Worm (Caenorhabditis elegans) whole organism, midembryonic: ENCODE results near the gene aos-1.

Experiments used
- T22C8.4 ChIP-seq: fragments of 200-800 bp; sonication (Bioruptor generic); IDR thresholded peaks from 2 replicates; pipeline ENCODE4 v1.3.6; 2022; ENCODE audit warnings: missing genetic modification characterization, missing compliant biosample characterization
- cog-1 ChIP-seq: sonication (generic microtip); optimal IDR thresholded peaks from 2 replicates; lab custom pipeline; 2016; ENCODE audit warnings: missing genetic modification characterization, missing compliant biosample characterization
- flt-1 ChIP-seq: fragments of 200-800 bp; sonication (Bioruptor generic); IDR thresholded peaks from 2 replicates; pipeline ENCODE4 v1.3.6; 2022; ENCODE audit warnings: missing genetic modification characterization, missing compliant biosample characterization
- klf-2 ChIP-seq: fragments of 200-800 bp; sonication (Bioruptor generic); conservative IDR thresholded peaks from 2 replicates; pipeline ENCODE4 v1.3.6; 2022; ENCODE audit warnings: missing genetic modification reagents, missing genetic modification characterization, missing compliant biosample characterization
- med-1 ChIP-seq: sonication (generic microtip); optimal IDR thresholded peaks from 2 replicates; lab custom pipeline; 2017; ENCODE audit warnings: missing genetic modification characterization, mild to moderate bottlenecking, missing compliant biosample characterization, antibody characterized with exemption, missing genetic modification reagents; ENCODE audit not compliant: insufficient read depth
- ref-1 ChIP-seq: fragments of 200-800 bp; sonication (Bioruptor generic); conservative IDR thresholded peaks from 2 replicates; pipeline ENCODE4 v1.3.6; 2022; ENCODE audit warnings: missing genetic modification reagents, missing genetic modification characterization, missing compliant biosample characterization
- tab-1 ChIP-seq: fragments of 200-800 bp; sonication (Bioruptor generic); IDR thresholded peaks from 2 replicates; pipeline ENCODE4 v1.3.6; 2022; ENCODE audit warnings: missing genetic modification characterization, missing compliant biosample characterization
- ztf-23 ChIP-seq: fragments of 200-800 bp; sonication (Bioruptor generic); IDR thresholded peaks from 2 replicates; pipeline ENCODE4 v1.3.6; 2022; ENCODE audit warnings: missing genetic modification reagents, missing genetic modification characterization, missing compliant biosample characterization
- ztf-29 ChIP-seq: fragments of 200-800 bp; sonication (Bioruptor generic); IDR thresholded peaks from 2 replicates; pipeline ENCODE4 v1.3.6; 2022; ENCODE audit warnings: missing genetic modification reagents, missing genetic modification characterization, missing compliant biosample characterization

aos-1 gene

DNA sequence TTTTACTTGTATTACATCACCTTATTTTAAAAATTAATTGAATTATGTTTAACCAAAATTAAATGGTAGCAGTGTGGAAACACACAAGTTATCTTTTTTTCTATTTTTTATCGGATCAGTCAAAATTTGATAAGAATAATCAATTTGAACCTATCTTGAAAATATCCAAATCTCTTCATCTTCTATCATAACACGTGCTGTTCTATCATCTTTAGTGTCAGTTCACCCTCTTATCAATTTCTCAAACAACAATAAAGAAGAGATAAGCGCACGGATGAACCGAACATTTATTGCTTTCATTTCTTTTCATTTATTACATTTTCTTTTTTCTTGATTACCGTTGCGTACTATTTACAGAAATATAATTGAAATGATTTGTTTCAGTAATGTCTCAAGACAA lies 43.0 kb downstream of the aos-1 start, which contains the start of gene R04B5.5:
Gene R04B5.5, plus strand, starts transcription at position 378 of the 400 bp plus-strand sequence.
- TF ChIP-seq cog-1 (tag; lab: Kevin White, UChicago) (no peak), klf-2 (no peak), flt-1 (GFP tag; lab: Robert Waterston, UW) (no peak), ztf-23 (GFP tag; lab: Robert Waterston, UW) (no peak)

DNA sequence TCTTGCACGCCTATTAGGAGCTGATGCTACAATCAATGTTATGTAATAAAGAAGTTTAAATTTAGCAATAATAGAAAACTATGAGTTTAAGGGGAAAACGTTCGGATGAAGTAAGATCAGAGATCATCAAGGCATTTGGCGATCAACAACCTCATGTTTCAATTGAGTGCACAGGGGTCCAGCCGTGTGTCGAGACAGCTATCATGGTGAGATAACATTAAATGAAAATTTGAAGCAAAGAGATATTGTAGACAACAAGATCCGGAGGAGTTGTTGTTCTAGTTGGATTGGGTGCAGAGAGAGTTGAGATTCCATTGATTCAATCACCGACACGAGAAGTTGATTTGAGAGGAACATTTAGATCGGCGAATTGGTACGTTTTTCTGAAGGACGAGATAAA lies 44.0 kb downstream of the aos-1 start:
- no peak for TF ChIP-seq med-1
- TF ChIP-seq flt-1 (GFP tag; lab: Robert Waterston, UW): no peak
- no peak for TF ChIP-seq ztf-23 (GFP tag; lab: Robert Waterston, UW)
- no peak for TF ChIP-seq ref-1 (GFP tag; lab: Robert Waterston, UW)
- no peak for TF ChIP-seq cog-1 (tag; lab: Kevin White, UChicago)
- TF ChIP-seq tab-1: no peak
- TF ChIP-seq T22C8.4 (GFP tag; lab: Robert Waterston, UW): no peak
- no peak for TF ChIP-seq klf-2
- TF ChIP-seq ztf-29 (GFP tag; lab: Robert Waterston, UW): no peak

DNA sequence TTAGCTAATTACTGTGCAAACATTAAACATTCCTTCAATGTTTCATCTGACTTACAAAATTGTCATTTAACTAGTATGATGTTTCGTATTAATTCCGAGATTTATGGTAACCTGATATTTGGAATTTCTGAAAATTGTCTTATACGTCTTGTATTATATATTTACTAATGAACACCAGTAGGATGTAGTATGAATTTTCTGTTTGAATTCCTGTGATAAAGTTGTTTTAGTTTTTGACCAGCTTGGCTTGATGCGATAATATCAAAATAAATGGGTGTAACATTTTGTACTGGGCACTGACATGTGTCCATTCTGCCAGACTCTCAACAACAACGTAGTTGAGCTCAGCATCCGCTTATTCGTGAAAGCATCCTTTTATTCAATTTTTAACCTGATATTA lies 45.2 kb downstream of the aos-1 start, which contains the start of gene R04B5.6:
Gene R04B5.6, plus strand, starts transcription at position 301 of the 400 bp plus-strand sequence.
- TF ChIP-seq ztf-23 (GFP tag; lab: Robert Waterston, UW) (no peak), ref-1 (GFP tag; lab: Robert Waterston, UW) (no peak), med-1 (no peak), tab-1 (no peak), cog-1 (tag; lab: Kevin White, UChicago) (no peak), flt-1 (GFP tag; lab: Robert Waterston, UW) (no peak), klf-2 (no peak), T22C8.4 (GFP tag; lab: Robert Waterston, UW) (no peak), ztf-29 (GFP tag; lab: Robert Waterston, UW) (no peak)

DNA sequence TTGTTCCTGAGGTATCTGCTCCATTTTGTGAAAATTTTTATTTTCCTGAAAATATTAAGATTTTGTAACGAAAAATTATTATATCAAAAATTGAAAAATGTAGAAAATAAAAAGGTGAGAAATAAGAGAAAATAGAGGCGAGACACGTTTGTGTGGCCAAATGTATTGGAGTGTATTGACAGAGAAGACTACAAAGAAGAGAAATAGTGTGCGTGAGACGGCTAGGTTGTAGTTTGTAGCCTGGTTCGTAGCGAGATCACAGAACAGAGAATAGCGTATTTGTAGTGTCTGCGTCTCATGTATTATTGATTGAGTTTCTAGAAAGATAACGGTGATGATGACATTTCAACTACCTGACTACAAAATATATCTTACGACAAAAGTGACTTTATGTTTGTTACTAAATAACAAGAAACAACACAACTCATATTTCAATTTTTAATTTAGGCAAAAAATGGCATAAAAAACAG lies 46.1 kb downstream of the aos-1 start, which contains the start of gene nhr-12:
Gene nhr-12, minus strand, starts transcription at position 51 of the 470 bp plus-strand sequence.
- no peak for TF ChIP-seq tab-1
- no peak for TF ChIP-seq cog-1 (tag; lab: Kevin White, UChicago)
- no peak for TF ChIP-seq ref-1 (GFP tag; lab: Robert Waterston, UW)
- no peak for TF ChIP-seq flt-1 (GFP tag; lab: Robert Waterston, UW)
- TF ChIP-seq med-1: no peak
- no peak for TF ChIP-seq ztf-29 (GFP tag; lab: Robert Waterston, UW)
- TF ChIP-seq T22C8.4 (GFP tag; lab: Robert Waterston, UW): no peak
- no peak for TF ChIP-seq klf-2
- TF ChIP-seq ztf-23 (GFP tag; lab: Robert Waterston, UW): no peak

DNA sequence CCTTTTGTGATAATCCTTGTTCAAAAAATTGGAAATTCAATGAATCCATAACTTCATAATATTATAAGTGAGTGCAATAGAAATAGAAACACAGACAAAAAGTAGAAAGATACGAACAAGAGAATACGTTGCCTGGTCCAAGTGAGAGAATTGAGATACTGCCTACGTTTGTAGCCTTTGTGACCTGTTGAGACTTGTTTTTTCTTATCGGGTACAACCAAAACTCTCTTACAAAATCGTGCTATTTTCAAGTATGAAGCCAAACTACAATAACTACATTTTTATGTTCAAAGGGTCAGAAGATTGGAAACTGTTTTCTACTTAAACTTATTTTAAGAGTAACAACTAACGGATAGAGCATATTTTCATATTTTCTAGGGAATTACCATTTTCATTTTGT lies 48.5 kb downstream of the aos-1 start, which contains the start of gene nhr-205:
Gene nhr-205, minus strand, starts transcription at position 141 of the 400 bp plus-strand sequence.
- no peak for TF ChIP-seq tab-1
- no peak for TF ChIP-seq T22C8.4 (GFP tag; lab: Robert Waterston, UW)
- no peak for TF ChIP-seq ztf-23 (GFP tag; lab: Robert Waterston, UW)
- no peak for TF ChIP-seq flt-1 (GFP tag; lab: Robert Waterston, UW)
- TF ChIP-seq ztf-29 (GFP tag; lab: Robert Waterston, UW): no peak
- TF ChIP-seq ref-1 (GFP tag; lab: Robert Waterston, UW): no peak
- TF ChIP-seq klf-2: no peak

DNA sequence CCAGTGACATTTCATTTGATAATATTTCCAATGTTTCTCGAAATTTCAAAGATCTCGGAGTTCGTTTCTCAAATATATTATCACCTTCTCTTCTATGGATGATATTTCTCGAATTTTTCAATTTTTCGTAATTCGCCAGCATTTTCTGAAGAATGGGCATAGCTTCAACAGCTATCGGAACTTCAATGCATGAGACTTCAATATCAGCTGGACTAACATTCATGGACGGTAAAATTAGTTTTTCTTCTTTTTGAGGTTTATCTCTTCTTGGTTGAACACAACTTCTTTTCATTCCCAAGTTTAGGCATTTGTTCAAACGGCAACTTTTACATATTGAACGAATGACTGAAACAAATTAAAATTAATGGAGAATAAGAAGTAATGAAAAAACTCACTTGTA lies 49.2 kb downstream of the aos-1 start:
- TF ChIP-seq cog-1 (tag; lab: Kevin White, UChicago): no peak
- no peak for TF ChIP-seq ref-1 (GFP tag; lab: Robert Waterston, UW)
- no peak for TF ChIP-seq ztf-23 (GFP tag; lab: Robert Waterston, UW)
- TF ChIP-seq T22C8.4 (GFP tag; lab: Robert Waterston, UW): no peak
- no peak for TF ChIP-seq ztf-29 (GFP tag; lab: Robert Waterston, UW)
- TF ChIP-seq tab-1: no peak
- TF ChIP-seq klf-2: no peak
- no peak for TF ChIP-seq med-1
- TF ChIP-seq flt-1 (GFP tag; lab: Robert Waterston, UW): no peak

DNA sequence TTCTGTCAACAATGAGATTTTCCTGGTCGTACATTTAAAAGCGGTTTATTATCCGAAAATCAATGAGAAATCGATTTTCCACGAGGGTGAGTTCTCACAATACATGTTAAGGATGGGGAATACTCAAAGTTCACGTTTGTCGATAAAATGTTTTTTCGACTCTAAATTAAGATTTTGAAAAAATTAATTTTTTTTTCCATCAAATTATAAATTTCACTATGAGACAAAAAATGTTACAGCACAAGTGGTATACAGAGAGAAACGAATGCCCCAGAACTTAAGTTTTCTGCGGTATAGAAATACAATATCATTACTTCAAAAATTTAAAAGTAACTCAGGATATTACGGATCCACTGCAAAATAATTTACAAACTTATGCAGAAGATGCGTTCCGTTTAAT lies 51.9 kb downstream of the aos-1 start, which contains the start of gene R04B5.1:
Gene R04B5.1, minus strand, starts transcription at position 101 of the 400 bp plus-strand sequence.
- TF ChIP-seq flt-1 (GFP tag; lab: Robert Waterston, UW): no peak
- TF ChIP-seq ztf-23 (GFP tag; lab: Robert Waterston, UW): no peak
- no peak for TF ChIP-seq med-1
